Fruit fly (Drosophila melanogaster): Measurements from ENCODE around the gene CG8500.

Gene CG8500

dm6 chr3R:9800644-9801330 lies 16.3 kb downstream of the CG8500 start, which contains the start of the genes CG9467 and CG8526 (continued):
- TF ChIP-seq NFAT (GFP tag; IDR thresholded peaks at IDR 0.05) (peak; percentile 64), Dfd (GFP tag; optimal IDR thresholded peaks at IDR 0.05) (no peak), HLHmδ (GFP tag; optimal IDR thresholded peaks at IDR 0.05) (no peak), Side (GFP tag; optimal IDR thresholded peaks at IDR 0.05) (no peak), CG1024 (GFP tag; IDR thresholded peaks at IDR 0.05) (no peak), row (GFP tag; IDR thresholded peaks at IDR 0.05) (peak; percentile 97), bigmax (GFP tag; optimal IDR thresholded peaks at IDR 0.05) (no peak), CG15011 (GFP tag; optimal IDR thresholded peaks at IDR 0.05) (no peak), CG13123 (GFP tag; optimal IDR thresholded peaks at IDR 0.05) (no peak), CrebB (tag; optimal IDR thresholded peaks at IDR 0.05) (no peak), Ada2b (GFP tag; IDR thresholded peaks at IDR 0.05) (0 out of 2 replicates have a peak, but pooled peaks have one; percentile 8), Ets65A (GFP tag) (peak; percentile 93), CG13894 (tag; optimal IDR thresholded peaks at IDR 0.05) (no peak), Bgb (GFP tag; IDR thresholded peaks at IDR 0.05; ENCODE audit: partially characterized antibody) (peak; percentile 51; the same call in 1 of the 2 replicates), CG4424 (GFP tag; optimal IDR thresholded peaks at IDR 0.05) (peak; percentile 76), tgo (GFP tag; IDR thresholded peaks at IDR 0.05) (peak; percentile 48; the same call in 2 of the 3 replicates), Opbp (GFP tag; IDR thresholded peaks at IDR 0.05; ENCODE audit: partially characterized antibody) (peak; percentile 35; the same call in 1 of the 3 replicates), usp (GFP tag; optimal IDR thresholded peaks at IDR 0.05) (no peak), Dll (GFP tag; IDR thresholded peaks at IDR 0.05; ENCODE audit: partially characterized antibody) (peak; percentile 88), sens (GFP tag) (no peak), gro (GFP tag; optimal IDR thresholded peaks at IDR 0.05) (no peak), Atf-2 (GFP tag; optimal IDR thresholded peaks at IDR 0.05) (no peak), Hmr (GFP tag; optimal IDR thresholded peaks at IDR 0.05) (peak; percentile 74), CkIIα-i1 (GFP tag; IDR thresholded peaks at IDR 0.05) (no peak), ind (GFP tag; optimal IDR thresholded peaks at IDR 0.05) (peak; percentile 79), z (GFP tag; IDR thresholded peaks at IDR 0.05) (no peak), CG11560 (tag; IDR thresholded peaks at IDR 0.05) (0 out of 3 replicates have a peak, but pooled peaks have one; percentile 43), CG9215 (GFP tag; IDR thresholded peaks at IDR 0.05) (peak; percentile 78), lilli (GFP tag; optimal IDR thresholded peaks at IDR 0.05) (peak; percentile 75), Ravus (GFP tag; IDR thresholded peaks at IDR 0.05) (no peak), TFAM (GFP tag; optimal IDR thresholded peaks at IDR 0.05) (no peak), Elba2 (GFP tag; optimal IDR thresholded peaks at IDR 0.05) (no peak), CG11398 (GFP tag; optimal IDR thresholded peaks at IDR 0.05) (no peak), Ets97D (GFP tag; optimal IDR thresholded peaks at IDR 0.05) (peak; percentile 43), kay (GFP tag; optimal IDR thresholded peaks at IDR 0.05) (no peak), pros (GFP tag; optimal IDR thresholded peaks at IDR 0.05) (no peak), lab (GFP tag; optimal IDR thresholded peaks at IDR 0.05) (no peak), CG9437 (GFP tag; optimal IDR thresholded peaks at IDR 0.05) (peak; percentile 50), Taf1 (GFP tag; IDR thresholded peaks at IDR 0.05) (peak; percentile 21; the same call in 1 of the 2 replicates), scrt (GFP tag; optimal IDR thresholded peaks at IDR 0.05) (no peak), CG6854 (GFP tag; optimal IDR thresholded peaks at IDR 0.05) (no peak), Nf-YB (GFP tag; optimal IDR thresholded peaks at IDR 0.05) (no peak), sim (GFP tag; IDR thresholded peaks at IDR 0.05) (no peak), sqz (GFP tag; optimal IDR thresholded peaks at IDR 0.05) (no peak), CG2202 (tag; optimal IDR thresholded peaks at IDR 0.05) (no peak), Doc3 (GFP tag; IDR thresholded peaks at IDR 0.05; ENCODE audit: partially characterized antibody) (peak; percentile 74), CG12104 (GFP tag; optimal IDR thresholded peaks at IDR 0.05) (peak; percentile 58), fu2 (GFP tag; optimal IDR thresholded peaks at IDR 0.05) (no peak), CG14050 (GFP tag; IDR thresholded peaks at IDR 0.05) (no peak), stwl (tag; optimal IDR thresholded peaks at IDR 0.05) (peak; percentile 66), Drgx (GFP tag; IDR thresholded peaks at IDR 0.05) (no peak)

All from whole organism, embryonic.